Fruit fly (Drosophila melanogaster) whole organism, embryonic: ENCODE results near the gene CG3104.

Experiments used
- Bgb ChIP-seq: fragments of 200-800 bp; sonication (Bioruptor generic); IDR thresholded peaks from 2 replicates; pipeline ENCODE4 v1.3.6; 2022; ENCODE audit warnings: missing biosample characterization, missing genetic modification characterization; ENCODE audit not compliant: partially characterized antibody
- CG10321 ChIP-seq: fragments of 200-800 bp; sonication (Bioruptor generic); IDR thresholded peaks from 2 replicates; pipeline ENCODE4 v1.3.6; 2022; ENCODE audit warnings: missing biosample characterization, missing genetic modification characterization
- CG11247 ChIP-seq: fragments of 200-800 bp; sonication (Bioruptor generic); IDR thresholded peaks from 2 replicates; pipeline ENCODE4 v1.3.6; 2022; ENCODE audit warnings: missing biosample characterization, missing genetic modification characterization
- CG11504 ChIP-seq: fragments of 200-800 bp; sonication (Bioruptor generic); optimal IDR thresholded peaks from 3 replicates; lab custom pipeline; 2019; ENCODE audit warnings: missing biosample characterization, mild to moderate bottlenecking, missing genetic modification characterization, moderate library complexity
- CG11695 ChIP-seq: fragments of 200-800 bp; sonication (Bioruptor generic); IDR thresholded peaks from 3 replicates; pipeline ENCODE4 v1.3.6; 2022; ENCODE audit warnings: missing biosample characterization, missing genetic modification characterization
- CG12104 ChIP-seq: fragments of 200-800 bp; sonication (Bioruptor generic); optimal IDR thresholded peaks from 3 replicates; lab custom pipeline; 2016; ENCODE audit warnings: missing biosample characterization, missing genetic modification characterization
- CG1233 ChIP-seq: fragments of 200-800 bp; sonication (Bioruptor generic); optimal IDR thresholded peaks from 4 replicates; lab custom pipeline; 2018; ENCODE audit warnings: missing biosample characterization, mild to moderate bottlenecking, missing genetic modification characterization
- CG13296 ChIP-seq: fragments of 200-800 bp; sonication (Bioruptor generic); optimal IDR thresholded peaks from 3 replicates; lab custom pipeline; 2018; ENCODE audit warnings: missing biosample characterization, mild to moderate bottlenecking, missing genetic modification characterization
- CG13894 ChIP-seq: fragments of 200-800 bp; sonication (Bioruptor generic); optimal IDR thresholded peaks from 3 replicates; lab custom pipeline; 2018; ENCODE audit warnings: missing biosample characterization, mild to moderate bottlenecking, missing genetic modification characterization, moderate library complexity
- CG15696 ChIP-seq: fragments of 200-800 bp; sonication (Bioruptor generic); optimal IDR thresholded peaks from 2 replicates; lab custom pipeline; 2019; ENCODE audit warnings: missing biosample characterization, mild to moderate bottlenecking, missing genetic modification characterization, moderate library complexity
- CG16779 ChIP-seq: fragments of 200-800 bp; sonication (Bioruptor generic); IDR thresholded peaks from 2 replicates; pipeline ENCODE4 v1.3.6; 2022; ENCODE audit warnings: missing biosample characterization, missing genetic modification characterization
- CG17612 ChIP-seq: fragments of 200-800 bp; sonication (Bioruptor generic); IDR thresholded peaks from 2 replicates; pipeline ENCODE4 v1.3.6; 2022; ENCODE audit warnings: missing biosample characterization, missing genetic modification characterization
- CG1832 ChIP-seq: fragments of 200-800 bp; sonication (Bioruptor generic); optimal IDR thresholded peaks from 2 replicates; lab custom pipeline; 2017; ENCODE audit warnings: missing biosample characterization, mild to moderate bottlenecking, missing genetic modification characterization, inconsistent platforms
- CG2678 ChIP-seq: fragments of 200-800 bp; sonication (Bioruptor generic); optimal IDR thresholded peaks from 3 replicates; lab custom pipeline; 2019; ENCODE audit warnings: missing biosample characterization, mild to moderate bottlenecking, missing genetic modification characterization, moderate library complexity
- CG30403 ChIP-seq: fragments of 200-800 bp; sonication (Bioruptor generic); optimal IDR thresholded peaks from 3 replicates; lab custom pipeline; 2016; ENCODE audit warnings: missing biosample characterization, missing genetic modification characterization
- CG4730 ChIP-seq: fragments of 200-800 bp; sonication (Bioruptor generic); IDR thresholded peaks from 2 replicates; pipeline ENCODE4 v1.3.6; 2022; ENCODE audit warnings: missing biosample characterization, missing genetic modification characterization
- CG6175 ChIP-seq: fragments of 200-800 bp; sonication (Bioruptor generic); IDR thresholded peaks from 3 replicates; pipeline ENCODE4 v1.3.6; 2022; ENCODE audit warnings: missing biosample characterization, missing genetic modification characterization
- Chrac-16 ChIP-seq: fragments of 200-800 bp; sonication (Bioruptor generic); optimal IDR thresholded peaks from 3 replicates; lab custom pipeline; 2016; ENCODE audit warnings: missing biosample characterization, missing genetic modification characterization
- Doc2 ChIP-seq: fragments of 200-800 bp; sonication (Bioruptor generic); IDR thresholded peaks from 2 replicates; pipeline ENCODE4 v1.3.6; 2022; ENCODE audit warnings: missing biosample characterization, missing genetic modification characterization
- E2f2 ChIP-seq: fragments of 200-800 bp; sonication (Bioruptor generic); IDR thresholded peaks from 2 replicates; pipeline ENCODE4 v1.3.6; 2022; ENCODE audit warnings: missing biosample characterization, missing genetic modification characterization
- Eip74EF ChIP-seq, 2 experiments: fragments of 200-800 bp in 1 of 2; fragments of >200 bp in 1 of 2; sonication (Bioruptor generic) in 1 of 2; optimal IDR thresholded peaks; 2 replicates each; lab custom pipeline; 2017 to 2019; ENCODE audit warnings: missing biosample characterization in 2 of 2, missing genetic modification characterization in 2 of 2, mild to moderate bottlenecking in 1 of 2, moderate library complexity in 1 of 2
- Ets97D ChIP-seq: fragments of 200-800 bp; sonication (Bioruptor generic); optimal IDR thresholded peaks from 3 replicates; lab custom pipeline; 2016; ENCODE audit warnings: missing biosample characterization, missing genetic modification characterization
- Fer2 ChIP-seq: fragments of 200-800 bp; sonication (Bioruptor generic); optimal IDR thresholded peaks from 2 replicates; lab custom pipeline; 2018; ENCODE audit warnings: missing biosample characterization, mild to moderate bottlenecking, missing genetic modification characterization, moderate library complexity
- HLHmδ ChIP-seq: fragments of 200-800 bp; sonication (Bioruptor generic); optimal IDR thresholded peaks from 2 replicates; lab custom pipeline; 2018; ENCODE audit warnings: missing biosample characterization, mild to moderate bottlenecking, missing genetic modification characterization, moderate library complexity
- Hand ChIP-seq: fragments of 200-800 bp; sonication (Bioruptor generic); optimal IDR thresholded peaks from 2 replicates; lab custom pipeline; 2017; ENCODE audit warnings: mild to moderate bottlenecking, missing biosample characterization, missing genetic modification reagents, missing genetic modification characterization
- MTF-1 ChIP-seq: fragments of 200-800 bp; sonication (Bioruptor generic); optimal IDR thresholded peaks from 2 replicates; lab custom pipeline; 2018; ENCODE audit warnings: missing biosample characterization, mild to moderate bottlenecking, missing genetic modification characterization, borderline replicate concordance
- Optix ChIP-seq: fragments of 200-800 bp; sonication (Bioruptor generic); IDR thresholded peaks from 3 replicates; pipeline ENCODE4 v1.3.6; 2022; ENCODE audit warnings: missing biosample characterization, missing genetic modification characterization
- Pdp1 ChIP-seq, 2 experiments: fragments of 200-800 bp; sonication (Bioruptor generic); optimal IDR thresholded peaks; 3 replicates each; lab custom pipeline; 2016; ENCODE audit warnings: missing biosample characterization in 2 of 2, missing genetic modification characterization in 2 of 2, mild to moderate bottlenecking in 1 of 2, moderate library complexity in 1 of 2
- Ravus ChIP-seq: fragments of 200-800 bp; sonication (Bioruptor generic); IDR thresholded peaks from 2 replicates; pipeline ENCODE4 v1.3.6; 2022; ENCODE audit warnings: missing biosample characterization, missing genetic modification characterization
- Trl ChIP-seq, 3 experiments: fragments of >200 bp in 2 of 3; fragments of 200-800 bp in 1 of 3; sonication (Bioruptor generic) in 1 of 3; optimal IDR thresholded peaks; 2 replicates in 1 of 3; 3 replicates in 2 of 3; lab custom pipeline; 2016 to 2017; ENCODE audit warnings: missing biosample characterization in 1 of 3, missing genetic modification characterization in 1 of 3
- Xbp1 ChIP-seq: fragments of 200-800 bp; sonication (Bioruptor generic); optimal IDR thresholded peaks from 3 replicates; lab custom pipeline; 2016; ENCODE audit warnings: missing biosample characterization, mild to moderate bottlenecking, missing genetic modification characterization
- abd-A ChIP-seq: fragments of 200-800 bp; sonication (Bioruptor generic); optimal IDR thresholded peaks from 3 replicates; lab custom pipeline; 2019; ENCODE audit warnings: missing biosample characterization, mild to moderate bottlenecking, missing genetic modification characterization, moderate library complexity
- amos ChIP-seq: fragments of 200-800 bp; sonication (Bioruptor generic); IDR thresholded peaks from 2 replicates; pipeline ENCODE4 v1.3.6; 2022; ENCODE audit warnings: missing biosample characterization, missing genetic modification characterization; ENCODE audit not compliant: partially characterized antibody
- ara ChIP-seq: fragments of 200-800 bp; sonication (Bioruptor generic); IDR thresholded peaks from 2 replicates; pipeline ENCODE4 v1.3.6; 2022; ENCODE audit warnings: missing biosample characterization, missing genetic modification characterization
- btn ChIP-seq: fragments of 200-800 bp; sonication (Bioruptor generic); optimal IDR thresholded peaks from 2 replicates; lab custom pipeline; 2016; ENCODE audit warnings: missing biosample characterization, missing genetic modification characterization
- chinmo ChIP-seq: fragments of 200-800 bp; sonication (Bioruptor generic); IDR thresholded peaks from 4 replicates; pipeline ENCODE4 v1.3.6; 2022; ENCODE audit warnings: missing biosample characterization, missing genetic modification characterization; ENCODE audit not compliant: partially characterized antibody
- chn ChIP-seq: fragments of 200-800 bp; sonication (Bioruptor generic); optimal IDR thresholded peaks from 2 replicates; lab custom pipeline; 2016; ENCODE audit warnings: missing biosample characterization, missing genetic modification characterization
- dm ChIP-seq: fragments of 200-800 bp; sonication (Bioruptor generic); optimal IDR thresholded peaks from 3 replicates; lab custom pipeline; 2016; ENCODE audit warnings: missing biosample characterization, missing genetic modification characterization
- hb ChIP-seq: fragments of 200-800 bp; sonication (Bioruptor generic); IDR thresholded peaks from 3 replicates; pipeline ENCODE4 v1.3.6; 2022; ENCODE audit warnings: missing biosample characterization, missing genetic modification characterization; ENCODE audit not compliant: partially characterized antibody
- her ChIP-seq: fragments of 200-800 bp; sonication (Bioruptor generic); optimal IDR thresholded peaks from 2 replicates; lab custom pipeline; 2016; ENCODE audit warnings: missing biosample characterization, missing genetic modification characterization
- luna ChIP-seq: fragments of 200-800 bp; sonication (Bioruptor generic); optimal IDR thresholded peaks from 2 replicates; lab custom pipeline; 2016; ENCODE audit warnings: missing biosample characterization, missing genetic modification characterization
- otp ChIP-seq: fragments of 200-800 bp; sonication (Bioruptor generic); IDR thresholded peaks from 3 replicates; pipeline ENCODE4, ENCODE4 v1.3.6; 2022; ENCODE audit warnings: missing biosample characterization, missing genetic modification characterization
- psq ChIP-seq: fragments of 200-800 bp; sonication (Bioruptor generic); optimal IDR thresholded peaks from 2 replicates; lab custom pipeline; 2017; ENCODE audit warnings: missing biosample characterization, missing genetic modification characterization
- ranshi ChIP-seq: fragments of 200-800 bp; sonication (Bioruptor generic); IDR thresholded peaks from 2 replicates; pipeline ENCODE4 v1.3.6; 2022; ENCODE audit warnings: missing biosample characterization, missing genetic modification characterization
- so ChIP-seq: fragments of 200-800 bp; sonication (Bioruptor generic); IDR thresholded peaks from 3 replicates; pipeline ENCODE4 v1.3.6; 2022; ENCODE audit warnings: missing biosample characterization, missing genetic modification characterization
- sob ChIP-seq: fragments of 200-800 bp; sonication (Bioruptor generic); IDR thresholded peaks from 2 replicates; pipeline ENCODE4 v1.3.6; 2022; ENCODE audit warnings: missing biosample characterization, missing genetic modification characterization
- ssp ChIP-seq: fragments of 200-800 bp; sonication (Bioruptor generic); IDR thresholded peaks from 2 replicates; pipeline ENCODE4 v1.3.6; 2022; ENCODE audit warnings: missing biosample characterization, missing genetic modification characterization
- usp ChIP-seq: fragments of >200 bp; optimal IDR thresholded peaks from 2 replicates; lab custom pipeline; 2017; ENCODE audit warnings: missing biosample characterization, missing genetic modification characterization
- vfl ChIP-seq: fragments of 200-800 bp; sonication (Bioruptor generic); optimal IDR thresholded peaks from 2 replicates; lab custom pipeline; 2016; ENCODE audit warnings: missing biosample characterization, missing genetic modification characterization

The CG3104 gene

dm6 chr2L:2882968-2883702 lies 27.6 kb upstream of the CG3104 start (continued):
- TF ChIP-seq E2f2 (GFP tag; lab: Robert Waterston, UW) (no peak; the same call in 1 of the 2 replicates), CG6175 (no peak), CG4730 (no peak), Hand (GFP tag; lab: Kevin White, UChicago) (no peak), CG13296 (GFP tag; lab: Kevin White, UChicago) (peak; percentile 66), abd-A (tag; lab: Kevin White, UChicago) (peak; percentile 37), CG1832 (GFP tag; lab: Kevin White, UChicago) (no peak), so (GFP tag; lab: Robert Waterston, UW) (no peak; the same call in 2 of the 3 replicates), Eip74EF (GFP tag; optimal IDR thresholded peaks at IDR 0.05; lab: Kevin White, UChicago) (no peak), Xbp1 (GFP tag; lab: Kevin White, UChicago) (peak; percentile 42), HLHmδ (GFP tag; lab: Kevin White, UChicago) (no peak), hb (GFP tag; lab: Robert Waterston, UW) (no peak), Doc2 (GFP tag; lab: Robert Waterston, UW) (no peak), usp (GFP tag; lab: Kevin White, UChicago) (no peak), sob (GFP tag; lab: Robert Waterston, UW) (peak; percentile 76), Pdp1 (GFP tag; optimal IDR thresholded peaks at IDR 0.05; lab: Kevin White, UChicago) (peak in 1 of 2 experiments; percentile 33), CG1233 (GFP tag; lab: Kevin White, UChicago) (peak; percentile 8), CG2678 (tag; lab: Kevin White, UChicago) (peak; percentile 61), ranshi (GFP tag; lab: Robert Waterston, UW) (peak; percentile 58; the same call in 1 of the 2 replicates), CG13894 (tag; lab: Kevin White, UChicago) (peak; percentile 25), CG11504 (tag; lab: Kevin White, UChicago) (peak; percentile 57), her (GFP tag; lab: Kevin White, UChicago) (peak; percentile 32), CG11247 (peak; percentile 12; the same call in 1 of the 2 replicates), CG15696 (no peak), dm (peak; percentile 44), otp (GFP tag; lab: Robert Waterston, UW) (peak; percentile 60; the same call in 1 of the 3 replicates), psq (no peak), Ravus (GFP tag; lab: Robert Waterston, UW) (no peak), CG11695 (no peak), ara (GFP tag; lab: Robert Waterston, UW) (no peak), CG10321 (no peak; the same call in 1 of the 2 replicates), vfl (GFP tag; lab: Kevin White, UChicago) (peak; percentile 31), Chrac-16 (GFP tag; lab: Kevin White, UChicago) (peak; percentile 16), chn (GFP tag; lab: Kevin White, UChicago) (no peak), ssp (GFP tag; lab: Robert Waterston, UW) (no peak; the same call in 1 of the 2 replicates), btn (GFP tag; lab: Kevin White, UChicago) (no peak), Trl (optimal IDR thresholded peaks at IDR 0.05; lab: Kevin White, UChicago) (no peak), Trl (GFP tag; optimal IDR thresholded peaks at IDR 0.05; lab: Kevin White, UChicago) (peak; percentile 43), CG30403 (GFP tag; lab: Kevin White, UChicago) (peak; percentile 68), chinmo (no peak), amos (no peak; the same call in 1 of the 2 replicates), CG17612 (no peak), Ets97D (GFP tag; lab: Kevin White, UChicago) (peak; percentile 42), Fer2 (peak; percentile 13), CG16779 (GFP tag; lab: Robert Waterston, UW) (no peak), CG12104 (GFP tag; lab: Kevin White, UChicago) (no peak), Optix (GFP tag; lab: Robert Waterston, UW) (no peak), luna (GFP tag; lab: Kevin White, UChicago) (no peak), MTF-1 (GFP tag; lab: Kevin White, UChicago) (peak; percentile 69), Bgb (peak; percentile 46; the same call in 1 of the 2 replicates)
